Fruit fly (Drosophila melanogaster) whole organism, prepupa: Measurements from ENCODE around the gene CG42307.

ENCODE experiments used
- Blimp-1 ChIP-seq: fragments of 200-800 bp; sonication (Bioruptor generic); optimal IDR thresholded peaks from 3 replicates; lab custom pipeline; 2017; ENCODE audit warnings: missing biosample characterization, missing genetic modification characterization, mild to moderate bottlenecking, moderate library complexity, missing genetic modification reagents
- CG10669 ChIP-seq: fragments of 200-800 bp; sonication (Bioruptor generic); optimal IDR thresholded peaks from 3 replicates; lab custom pipeline; 2018; ENCODE audit warnings: missing biosample characterization, mild to moderate bottlenecking, missing genetic modification characterization, moderate library complexity
- CG11294 ChIP-seq: fragments of 200-800 bp; sonication (Bioruptor generic); IDR thresholded peaks from 2 replicates; pipeline ENCODE4 v1.3.6; 2022; ENCODE audit warnings: missing biosample characterization, missing genetic modification characterization
- CG11762 ChIP-seq: fragments of 200-800 bp; sonication (Bioruptor generic); optimal IDR thresholded peaks from 3 replicates; lab custom pipeline; 2016; ENCODE audit warnings: missing biosample characterization, missing genetic modification characterization; ENCODE audit not compliant: insufficient read depth
- CG11902 ChIP-seq: fragments of 200-800 bp; sonication (Bioruptor generic); optimal IDR thresholded peaks from 3 replicates; lab custom pipeline; 2016; ENCODE audit warnings: missing biosample characterization, missing genetic modification characterization
- CG15336 ChIP-seq: fragments of 200-800 bp; sonication (Bioruptor generic); IDR thresholded peaks from 2 replicates; pipeline ENCODE4 v1.3.6; 2022; ENCODE audit warnings: missing biosample characterization, missing genetic modification characterization
- CG1621 ChIP-seq: fragments of 200-800 bp; sonication (Bioruptor generic); optimal IDR thresholded peaks from 3 replicates; lab custom pipeline; 2018; ENCODE audit warnings: missing biosample characterization, mild to moderate bottlenecking, missing genetic modification characterization
- CG16779 ChIP-seq: fragments of 200-800 bp; sonication (Bioruptor generic); optimal IDR thresholded peaks from 3 replicates; lab custom pipeline; 2017; ENCODE audit warnings: missing biosample characterization, mild to moderate bottlenecking, missing genetic modification characterization
- CG31627 ChIP-seq: fragments of 200-800 bp; sonication (Bioruptor generic); optimal IDR thresholded peaks from 3 replicates; lab custom pipeline; 2016; ENCODE audit warnings: missing biosample characterization, missing genetic modification characterization
- CG32006 ChIP-seq: fragments of 200-800 bp; sonication (Bioruptor generic); optimal IDR thresholded peaks from 3 replicates; lab custom pipeline; 2017; ENCODE audit warnings: missing biosample characterization, mild to moderate bottlenecking, missing genetic modification characterization
- CG3919 ChIP-seq: fragments of 200-800 bp; sonication (Bioruptor generic); optimal IDR thresholded peaks from 3 replicates; lab custom pipeline; 2016; ENCODE audit warnings: missing biosample characterization, missing genetic modification characterization
- CG4318 ChIP-seq: fragments of 200-800 bp; sonication (Bioruptor generic); optimal IDR thresholded peaks from 3 replicates; lab custom pipeline; 2017; ENCODE audit warnings: missing biosample characterization, mild to moderate bottlenecking, missing genetic modification characterization
- CG6163 ChIP-seq: fragments of 200-800 bp; sonication (Bioruptor generic); IDR thresholded peaks from 3 replicates; pipeline ENCODE4 v1.3.6; 2022; ENCODE audit warnings: missing biosample characterization, missing genetic modification characterization
- CG6276 ChIP-seq: fragments of 200-800 bp; sonication (Bioruptor generic); optimal IDR thresholded peaks from 2 replicates; lab custom pipeline; 2017; ENCODE audit warnings: missing biosample characterization, mild to moderate bottlenecking, missing genetic modification characterization
- CG6792 ChIP-seq: fragments of 200-800 bp; sonication (Bioruptor generic); optimal IDR thresholded peaks from 3 replicates; lab custom pipeline; 2016; ENCODE audit warnings: missing biosample characterization, missing genetic modification characterization
- CG6808 ChIP-seq: fragments of 200-800 bp; sonication (Bioruptor generic); optimal IDR thresholded peaks from 3 replicates; lab custom pipeline; 2017; ENCODE audit warnings: missing biosample characterization, missing genetic modification characterization, mild to moderate bottlenecking, moderate library complexity, missing genetic modification reagents
- CG7368 ChIP-seq: fragments of 200-800 bp; sonication (Bioruptor generic); optimal IDR thresholded peaks from 3 replicates; lab custom pipeline; 2016; ENCODE audit warnings: missing biosample characterization, missing genetic modification characterization
- CG8119 ChIP-seq: fragments of 200-800 bp; sonication (Bioruptor generic); IDR thresholded peaks from 3 replicates; pipeline ENCODE4 v1.3.6; 2022; ENCODE audit warnings: missing biosample characterization, missing genetic modification characterization
- CG8319 ChIP-seq: fragments of 200-800 bp; sonication (Bioruptor generic); optimal IDR thresholded peaks from 3 replicates; lab custom pipeline; 2016; ENCODE audit warnings: missing biosample characterization, missing genetic modification characterization
- CG8632 ChIP-seq: fragments of 200-800 bp; sonication (Bioruptor generic); optimal IDR thresholded peaks from 3 replicates; lab custom pipeline; 2016; ENCODE audit warnings: missing biosample characterization, missing genetic modification characterization
- CG9139 ChIP-seq: fragments of 200-800 bp; sonication (Bioruptor generic); optimal IDR thresholded peaks from 3 replicates; lab custom pipeline; 2017; ENCODE audit warnings: missing biosample characterization, mild to moderate bottlenecking, missing genetic modification characterization
- Eip75B ChIP-seq: fragments of 200-800 bp; sonication (Bioruptor generic); optimal IDR thresholded peaks from 3 replicates; lab custom pipeline; 2016; ENCODE audit warnings: missing biosample characterization, missing genetic modification characterization
- Eip78C ChIP-seq: fragments of 200-800 bp; sonication (Bioruptor generic); peaks from one replicate; lab custom pipeline; 2016; ENCODE audit warnings: missing biosample characterization, missing genetic modification characterization
- Eip93F ChIP-seq: fragments of 200-800 bp; sonication (Bioruptor generic); optimal IDR thresholded peaks from 2 replicates; lab custom pipeline; 2016; ENCODE audit warnings: missing biosample characterization, mild to moderate bottlenecking, missing genetic modification characterization
- Ets21C ChIP-seq: fragments of 200-800 bp; sonication (Bioruptor generic); optimal IDR thresholded peaks from 3 replicates; lab custom pipeline; 2016; ENCODE audit warnings: missing biosample characterization, missing genetic modification characterization
- Ets96B ChIP-seq: fragments of 200-800 bp; optimal IDR thresholded peaks from 2 replicates; lab custom pipeline; 2019; ENCODE audit warnings: missing biosample characterization, mild to moderate bottlenecking, missing genetic modification characterization, moderate library complexity
- Gug ChIP-seq: fragments of 200-800 bp; sonication (Bioruptor generic); IDR thresholded peaks from 2 replicates; pipeline ENCODE4 v1.3.6; 2022; ENCODE audit warnings: missing biosample characterization, missing genetic modification characterization
- Hr38 ChIP-seq: sonication (Bioruptor generic); optimal IDR thresholded peaks from 2 replicates; lab custom pipeline; 2016; ENCODE audit warnings: missing biosample characterization, missing genetic modification characterization
- Hr4 ChIP-seq: fragments of 200-800 bp; sonication (Bioruptor generic); optimal IDR thresholded peaks from 3 replicates; lab custom pipeline; 2016; ENCODE audit warnings: missing biosample characterization, missing genetic modification characterization
- Lpt ChIP-seq: fragments of 200-800 bp; sonication (Bioruptor generic); optimal IDR thresholded peaks from 3 replicates; lab custom pipeline; 2016; ENCODE audit warnings: missing biosample characterization, missing genetic modification characterization
- Met ChIP-seq: fragments of 200-800 bp; sonication (Bioruptor generic); optimal IDR thresholded peaks from 3 replicates; lab custom pipeline; 2016; ENCODE audit warnings: missing biosample characterization, missing genetic modification characterization
- OdsH ChIP-seq: fragments of 200-800 bp; sonication (Bioruptor generic); optimal IDR thresholded peaks from 3 replicates; lab custom pipeline; 2016; ENCODE audit warnings: missing biosample characterization, missing genetic modification characterization
- Sox102F ChIP-seq: fragments of 200-800 bp; sonication (Bioruptor generic); optimal IDR thresholded peaks from 2 replicates; lab custom pipeline; 2016; ENCODE audit warnings: missing biosample characterization, mild to moderate bottlenecking, missing genetic modification characterization
- Sox14 ChIP-seq: fragments of 200-800 bp; sonication (Bioruptor generic); optimal IDR thresholded peaks from 3 replicates; lab custom pipeline; 2016; ENCODE audit warnings: missing biosample characterization, missing genetic modification characterization
- Sox15 ChIP-seq: fragments of 200-800 bp; sonication (Bioruptor generic); optimal IDR thresholded peaks from 3 replicates; lab custom pipeline; 2016; ENCODE audit warnings: missing biosample characterization, missing genetic modification characterization
- achi ChIP-seq: fragments of 200-800 bp; sonication (Bioruptor generic); optimal IDR thresholded peaks from 3 replicates; lab custom pipeline; 2016; ENCODE audit warnings: missing biosample characterization, missing genetic modification characterization
- acj6 ChIP-seq: fragments of 200-800 bp; sonication (Bioruptor generic); optimal IDR thresholded peaks from 3 replicates; lab custom pipeline; 2016; ENCODE audit warnings: missing biosample characterization, missing genetic modification characterization
- cyc ChIP-seq: fragments of 200-800 bp; sonication (Bioruptor generic); optimal IDR thresholded peaks from 3 replicates; lab custom pipeline; 2016; ENCODE audit warnings: missing biosample characterization, missing genetic modification characterization
- dac ChIP-seq: fragments of 200-800 bp; sonication (Bioruptor generic); optimal IDR thresholded peaks from 2 replicates; lab custom pipeline; 2017; ENCODE audit warnings: missing biosample characterization, mild to moderate bottlenecking, missing genetic modification characterization
- dsx ChIP-seq: fragments of 200-800 bp; optimal IDR thresholded peaks from 3 replicates; lab custom pipeline; 2019; ENCODE audit warnings: missing biosample characterization, mild to moderate bottlenecking, missing genetic modification characterization, moderate library complexity; ENCODE audit not compliant: poor library complexity, severe bottlenecking
- esn ChIP-seq: fragments of 200-800 bp; sonication (Bioruptor generic); optimal IDR thresholded peaks from 2 replicates; lab custom pipeline; 2016; ENCODE audit warnings: missing biosample characterization, mild to moderate bottlenecking, missing genetic modification characterization, moderate library complexity
- fd59A ChIP-seq: fragments of 200-800 bp; sonication (Bioruptor generic); optimal IDR thresholded peaks from 2 replicates; lab custom pipeline; 2017; ENCODE audit warnings: missing biosample characterization, mild to moderate bottlenecking, missing genetic modification characterization, missing genetic modification reagents
- fd85E ChIP-seq: fragments of 200-800 bp; sonication (Bioruptor generic); optimal IDR thresholded peaks from 3 replicates; lab custom pipeline; 2016; ENCODE audit warnings: missing biosample characterization, missing genetic modification characterization
- fkh ChIP-seq: fragments of 200-800 bp; sonication (Bioruptor generic); optimal IDR thresholded peaks from 3 replicates; lab custom pipeline; 2017; ENCODE audit warnings: missing biosample characterization, mild to moderate bottlenecking, missing genetic modification characterization, moderate library complexity
- net ChIP-seq: fragments of 200-800 bp; sonication (Bioruptor generic); optimal IDR thresholded peaks from 3 replicates; lab custom pipeline; 2016; ENCODE audit warnings: missing biosample characterization, missing genetic modification characterization
- salr ChIP-seq, 2 experiments: fragments of 200-800 bp; sonication (Bioruptor generic); optimal IDR thresholded peaks; 3 replicates each; lab custom pipeline; 2016 to 2018; ENCODE audit warnings: missing biosample characterization in 2 of 2, missing genetic modification characterization in 2 of 2, mild to moderate bottlenecking in 1 of 2
- spab ChIP-seq: fragments of 200-800 bp; sonication (Bioruptor generic); optimal IDR thresholded peaks from 2 replicates; lab custom pipeline; 2017; ENCODE audit warnings: missing biosample characterization, mild to moderate bottlenecking, missing genetic modification characterization, missing genetic modification reagents
- svp ChIP-seq: fragments of 200-800 bp; sonication (Bioruptor generic); peaks from one replicate; lab custom pipeline; 2016; ENCODE audit warnings: missing biosample characterization, missing genetic modification characterization
- topi ChIP-seq: fragments of 200-800 bp; sonication (Bioruptor generic); optimal IDR thresholded peaks from 3 replicates; lab custom pipeline; 2016; ENCODE audit warnings: missing biosample characterization, missing genetic modification characterization
- vri ChIP-seq: fragments of 200-800 bp; sonication (Bioruptor generic); optimal IDR thresholded peaks from 3 replicates; lab custom pipeline; 2016; ENCODE audit warnings: missing biosample characterization, mild to moderate bottlenecking, missing genetic modification characterization

CG42307 gene

dm6 chr3L:7367798-7368678 is 39.1 kb downstream of the CG42307 start:
- TF ChIP-seq CG11902 (GFP tag; lab: Kevin White, UChicago) (no peak), dsx (GFP tag; lab: Kevin White, UChicago) (no peak), CG11294 (GFP tag; lab: Robert Waterston, UW) (no peak), fd85E (no peak), OdsH (GFP tag; lab: Kevin White, UChicago) (no peak), cyc (GFP tag; lab: Kevin White, UChicago) (no peak), Sox14 (GFP tag; lab: Kevin White, UChicago) (peak; percentile 94), Gug (GFP tag; lab: Robert Waterston, UW) (no peak), CG11762 (GFP tag; lab: Kevin White, UChicago) (no peak), Hr4 (GFP tag; lab: Kevin White, UChicago) (peak; percentile 17), Eip78C (GFP tag; lab: Kevin White, UChicago) (peak; percentile 82), CG32006 (peak; percentile 21), achi (GFP tag; lab: Kevin White, UChicago) (peak; percentile 8), esn (GFP tag; lab: Kevin White, UChicago) (peak; percentile 34), fd59A (GFP tag; lab: Kevin White, UChicago) (no peak), CG8632 (GFP tag; lab: Kevin White, UChicago) (peak; percentile 10), Sox102F (GFP tag; lab: Kevin White, UChicago) (peak; percentile 46), CG10669 (peak; percentile 8), CG3919 (peak; percentile 8), spab (GFP tag; lab: Kevin White, UChicago) (no peak), CG6792 (GFP tag; lab: Kevin White, UChicago) (no peak), dac (GFP tag; lab: Kevin White, UChicago) (no peak), fkh (GFP tag; lab: Kevin White, UChicago) (peak; percentile 77), CG6163 (GFP tag; lab: Robert Waterston, UW) (peak; percentile 42; the same call in 1 of the 3 replicates), Met (peak; percentile 20), Blimp-1 (GFP tag; lab: Kevin White, UChicago) (peak; percentile 5), CG4318 (GFP tag; lab: Kevin White, UChicago) (no peak), Hr38 (GFP tag; lab: Kevin White, UChicago) (no peak), vri (GFP tag; lab: Kevin White, UChicago) (peak; percentile 2), Ets96B (tag; lab: Kevin White, UChicago) (no peak), CG31627 (GFP tag; lab: Kevin White, UChicago) (peak; percentile 10), CG9139 (GFP tag; lab: Kevin White, UChicago) (no peak), Eip93F (GFP tag; lab: Kevin White, UChicago) (peak; percentile 73), CG15336 (GFP tag; lab: Robert Waterston, UW) (peak; percentile 41), Lpt (GFP tag; lab: Kevin White, UChicago) (no peak), Ets21C (no peak), CG8319 (GFP tag; lab: Kevin White, UChicago) (no peak), net (GFP tag; lab: Kevin White, UChicago) (no peak), Eip75B (GFP tag; lab: Kevin White, UChicago) (no peak), CG6276 (GFP tag; lab: Kevin White, UChicago) (no peak), CG6808 (GFP tag; lab: Kevin White, UChicago) (no peak), CG8119 (GFP tag; lab: Robert Waterston, UW) (peak; percentile 28; the same call in 1 of the 3 replicates), CG16779 (no peak), acj6 (GFP tag; lab: Kevin White, UChicago) (peak; percentile 10), CG1621 (tag; lab: Kevin White, UChicago) (no peak), svp (peak; percentile 48), topi (GFP tag; lab: Kevin White, UChicago) (peak; percentile 15), CG7368 (no peak), salr (GFP tag; optimal IDR thresholded peaks at IDR 0.05; lab: Kevin White, UChicago) (no peak), Sox15 (GFP tag; lab: Kevin White, UChicago) (no peak)
